Worm (Caenorhabditis elegans): ENCODE results near the gene srw-36.

- TF ChIP-seq mxl-1 (tag; optimal IDR thresholded peaks at IDR 0.05) = no peak
- TF ChIP-seq F55B11.4 (tag; optimal IDR thresholded peaks at IDR 0.05; ENCODE audit: borderline replicate concordance, insufficient read depth) = no peak
- no peak for TF ChIP-seq ZK185.1 (tag; optimal IDR thresholded peaks at IDR 0.05; ENCODE audit: poor library complexity, severe bottlenecking)
- TF ChIP-seq dox-1 (GFP tag; IDR thresholded peaks at IDR 0.05) = no peak
- TF ChIP-seq dpff-1 (tag; optimal IDR thresholded peaks at IDR 0.05) = no peak
- TF ChIP-seq Y79H2A.3 (GFP tag; conservative IDR thresholded peaks at IDR 0.05) = no peak
- TF ChIP-seq F52B5.7 (tag; optimal IDR thresholded peaks at IDR 0.05) = no peak
- TF ChIP-seq repo-1 (tag; optimal IDR thresholded peaks at IDR 0.05) = no peak
- no peak for TF ChIP-seq zim-3 (tag; optimal IDR thresholded peaks at IDR 0.05)
- no peak for TF ChIP-seq mcd-1 (GFP tag; IDR thresholded peaks at IDR 0.05)
- TF ChIP-seq ztf-3 (GFP tag; optimal IDR thresholded peaks at IDR 0.05) = no peak
- TF ChIP-seq ccch-3 (GFP tag; optimal IDR thresholded peaks at IDR 0.05) = no peak
- TF ChIP-seq akir-1 (GFP tag; optimal IDR thresholded peaks at IDR 0.05) = no peak
Measured at ce11 chrV:16647093-16647492, 35.9 kb upstream of the srw-36 start, which contains the start of gene W06G6.10.
